Worm (Caenorhabditis elegans): ENCODE results near the gene chil-21.

chil-21 gene

DNA sequence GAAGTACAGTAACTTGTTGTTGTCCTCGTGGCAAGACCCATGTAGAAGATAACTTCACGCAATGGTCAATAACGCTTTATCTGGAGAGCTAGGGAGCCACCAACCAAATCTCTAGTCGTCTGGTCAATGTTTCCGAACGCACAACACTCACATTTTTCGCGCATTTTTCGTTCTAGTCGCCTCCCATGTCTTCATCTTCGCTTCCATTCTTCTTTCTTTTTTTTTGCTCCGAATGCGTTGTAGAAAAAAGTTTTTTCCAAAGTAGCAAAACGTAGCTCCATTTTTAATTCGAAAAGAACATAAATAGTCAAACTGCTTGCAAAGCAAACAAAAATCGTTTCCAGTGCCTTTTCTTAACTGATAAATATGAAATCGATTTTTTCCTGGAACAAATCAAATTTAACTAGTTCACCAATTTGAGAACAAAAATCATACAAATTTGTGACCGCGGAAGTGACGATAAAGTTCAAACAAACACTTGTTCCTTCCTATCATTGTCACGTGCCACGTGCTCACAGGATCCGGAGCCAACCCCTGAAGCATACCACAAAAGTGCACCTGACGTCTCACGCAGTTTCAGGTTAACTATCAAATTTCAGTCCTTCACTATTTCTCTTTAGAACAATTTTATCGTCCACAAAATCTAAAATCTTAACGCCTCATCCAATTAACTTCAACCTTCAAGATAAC, 42.8 kb downstream of the chil-21 start:
- TF ChIP-seq scrt-1 (GFP tag; IDR thresholded peaks at IDR 0.05) (no peak), hmbx-1 (tag; optimal IDR thresholded peaks at IDR 0.05) (no peak), hnd-1 (tag; optimal IDR thresholded peaks at IDR 0.05) (no peak), tra-4 (tag; optimal IDR thresholded peaks at IDR 0.05) (no peak), ceh-13 (GFP tag; optimal IDR thresholded peaks at IDR 0.05) (no peak), sea-1 (GFP tag; conservative IDR thresholded peaks at IDR 0.05) (no peak)

DNA sequence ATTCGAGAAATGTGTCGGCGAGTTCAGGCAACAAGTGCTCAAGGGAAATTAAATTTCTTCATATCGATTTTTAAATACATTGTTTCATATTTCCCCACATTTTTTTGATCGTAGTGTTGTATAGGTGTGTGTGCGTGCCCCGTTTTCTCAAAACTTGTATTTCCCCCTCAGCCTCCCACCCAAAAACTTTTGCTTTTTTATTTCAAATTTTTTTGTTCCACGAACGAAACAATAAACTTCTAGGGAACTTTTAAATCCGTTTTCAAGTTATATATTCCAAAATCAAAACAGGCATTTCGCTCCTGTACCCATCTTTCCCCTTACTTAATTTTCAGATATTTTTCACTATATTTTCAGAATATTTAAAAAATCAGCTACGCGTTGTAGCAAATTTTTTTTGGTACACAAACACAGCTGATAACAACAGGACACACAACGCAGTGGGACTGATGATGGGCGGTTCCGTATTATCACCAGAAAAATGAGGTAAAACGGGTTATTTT, 43.7 kb downstream of the chil-21 start, which contains the start of the genes M176.4 and M176.16:
Gene M176.4 (plus strand): TSS at position 301 of the 503 bp plus-strand sequence.
Gene M176.16 (plus strand): TSS at position 453 of the 503 bp plus-strand sequence.
- TF ChIP-seq tra-4 (tag; optimal IDR thresholded peaks at IDR 0.05) (no peak), aly-1 (tag; optimal IDR thresholded peaks at IDR 0.05) (no peak), ceh-36 (tag; optimal IDR thresholded peaks at IDR 0.05) (no peak), pes-1 (GFP tag; IDR thresholded peaks at IDR 0.05) (no peak), sea-1 (GFP tag; conservative IDR thresholded peaks at IDR 0.05) (no peak), ets-7 (tag; optimal IDR thresholded peaks at IDR 0.05) (no peak), hmbx-1 (tag; optimal IDR thresholded peaks at IDR 0.05) (no peak), hmg-4 (GFP tag; optimal IDR thresholded peaks at IDR 0.05) (no peak), scrt-1 (GFP tag; IDR thresholded peaks at IDR 0.05) (no peak), tbx-11 (GFP tag; IDR thresholded peaks at IDR 0.05) (no peak), F13C5.2 (tag; optimal IDR thresholded peaks at IDR 0.05) (no peak), ceh-13 (GFP tag; optimal IDR thresholded peaks at IDR 0.05) (no peak)

ce11 chrII:9416381-9417276, 45.2 kb downstream of the chil-21 start, which contains the start of the genes gss-1 and chch-3:
Gene gss-1, minus strand, starts transcription at chrII:9416431.
Gene chch-3, plus strand, starts transcription at chrII:9417013.
- no peak for TF ChIP-seq hnd-1 (tag; optimal IDR thresholded peaks at IDR 0.05)
- TF ChIP-seq hmg-4 (GFP tag; optimal IDR thresholded peaks at IDR 0.05), result no peak
- TF ChIP-seq B0310.2 (tag; optimal IDR thresholded peaks at IDR 0.05), result no peak
- no peak for TF ChIP-seq tbx-37 (GFP tag; conservative IDR thresholded peaks at IDR 0.05)

DNA sequence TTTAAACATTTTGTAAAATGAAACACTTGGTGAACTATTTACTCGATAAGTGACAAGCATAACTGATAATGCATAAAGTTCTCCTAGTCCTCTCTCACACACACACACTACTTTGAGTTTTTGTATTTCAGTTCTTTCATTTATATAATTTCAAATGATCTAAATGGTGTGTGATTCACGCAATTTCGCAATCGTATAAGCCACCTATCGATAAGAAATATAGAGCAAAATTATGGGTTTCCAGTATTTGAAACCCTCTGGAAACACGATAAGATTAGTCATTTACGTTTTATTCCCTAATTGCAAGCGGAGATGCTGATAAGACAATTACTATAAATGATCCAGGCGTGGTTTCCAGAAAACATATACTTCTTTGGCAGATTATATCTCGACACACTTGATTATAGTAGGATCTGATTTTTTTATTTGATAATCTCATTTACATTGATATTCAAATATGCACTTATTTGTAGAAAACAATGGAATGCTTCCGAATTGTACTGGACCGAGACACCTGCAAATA, 49.6 kb downstream of the chil-21 start, which contains the start of gene arrd-3:
Gene arrd-3 (plus strand): TSS at position 473 of the 523 bp plus-strand sequence.
- TF ChIP-seq ets-7 (tag; optimal IDR thresholded peaks at IDR 0.05) (no peak), aly-1 (tag; optimal IDR thresholded peaks at IDR 0.05) (no peak), tbx-37 (GFP tag; conservative IDR thresholded peaks at IDR 0.05) (no peak), F13C5.2 (tag; optimal IDR thresholded peaks at IDR 0.05) (no peak)

DNA sequence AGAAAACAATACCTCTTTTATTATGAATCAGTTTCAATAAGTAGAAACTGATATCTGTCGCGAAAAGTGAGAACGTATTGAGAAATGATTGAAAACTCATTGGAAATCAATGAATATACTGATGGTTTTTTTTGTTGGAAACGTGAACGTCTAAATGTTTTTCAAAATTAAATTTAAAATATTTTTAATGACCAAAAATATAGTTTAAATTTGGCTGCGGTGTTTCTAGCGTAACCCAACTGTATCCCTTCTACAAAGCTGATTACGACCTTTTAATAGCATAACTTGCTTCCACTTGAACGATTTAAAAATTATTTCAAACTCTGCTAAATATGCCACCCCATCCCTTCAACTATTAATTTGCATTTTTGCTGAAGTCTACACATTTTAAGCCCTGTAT, 50.3 kb downstream of the chil-21 start, which contains the start of gene M176.9:
Gene M176.9 (minus strand): TSS at position 101 of the 400 bp plus-strand sequence.
- TF ChIP-seq tra-4 (tag; optimal IDR thresholded peaks at IDR 0.05), result no peak
- TF ChIP-seq ama-1 (optimal IDR thresholded peaks at IDR 0.05), result no peak
- no peak for TF ChIP-seq ceh-13 (GFP tag; optimal IDR thresholded peaks at IDR 0.05)
- TF ChIP-seq scrt-1 (GFP tag; IDR thresholded peaks at IDR 0.05), result no peak
- TF ChIP-seq ets-7 (tag; optimal IDR thresholded peaks at IDR 0.05), result no peak
- TF ChIP-seq B0310.2 (tag; optimal IDR thresholded peaks at IDR 0.05), result no peak
- no peak for TF ChIP-seq tbx-11 (GFP tag; IDR thresholded peaks at IDR 0.05)
- TF ChIP-seq pes-1 (GFP tag; IDR thresholded peaks at IDR 0.05), result no peak
- TF ChIP-seq hmbx-1 (tag; optimal IDR thresholded peaks at IDR 0.05), result no peak

Measured in whole organism, early embryonic.